Worm (Caenorhabditis elegans): ENCODE results near the gene F33C8.4.

ce11 chrX:14715459-14715858 lies 16.6 kb upstream of the F33C8.4 start:
- no peak for TF ChIP-seq klf-2 (GFP tag; conservative IDR thresholded peaks at IDR 0.05)
- TF ChIP-seq ref-1 (GFP tag; conservative IDR thresholded peaks at IDR 0.05), result no peak
- no peak for TF ChIP-seq flt-1 (GFP tag; IDR thresholded peaks at IDR 0.05)
- no peak for TF ChIP-seq tab-1 (GFP tag; IDR thresholded peaks at IDR 0.05)
- no peak for TF ChIP-seq ztf-29 (GFP tag; IDR thresholded peaks at IDR 0.05)
- TF ChIP-seq med-1 (GFP tag; optimal IDR thresholded peaks at IDR 0.05; ENCODE audit: insufficient read depth), result no peak
